Worm (Caenorhabditis elegans) whole organism, L2 larva: Measurements from ENCODE around the gene srh-138.

ENCODE experiments used
- aly-2 ChIP-seq: fragments of 150-350 bp; optimal IDR thresholded peaks from 2 replicates; lab custom pipeline; 2014; ENCODE audit warnings: missing biosample characterization, missing genetic modification characterization
- egl-27 ChIP-seq: sonication (generic microtip); optimal IDR thresholded peaks from 3 replicates; lab custom pipeline; 2017; ENCODE audit warnings: missing biosample characterization, missing genetic modification reagents, missing genetic modification characterization
- elt-3 ChIP-seq: sonication (generic microtip); optimal IDR thresholded peaks from 2 replicates; lab custom pipeline; 2017; ENCODE audit warnings: missing biosample characterization, missing genetic modification characterization
- fos-1 ChIP-seq: fragments of 150-350 bp; optimal IDR thresholded peaks from 2 replicates; lab custom pipeline; 2014; ENCODE audit warnings: missing biosample characterization, missing genetic modification characterization
- mdl-1 ChIP-seq, 2 experiments: fragments of 150-350 bp in 1 of 2; sonication (generic microtip) in 1 of 2; optimal IDR thresholded peaks; 2 replicates each; lab custom pipeline; 2017; ENCODE audit warnings: missing biosample characterization in 2 of 2, missing genetic modification characterization in 2 of 2
- nhr-12 ChIP-seq: fragments of 150-350 bp; optimal IDR thresholded peaks from 2 replicates; lab custom pipeline; 2014; ENCODE audit warnings: missing biosample characterization, missing genetic modification characterization
- nhr-237 ChIP-seq: fragments of 150-350 bp; optimal IDR thresholded peaks from 2 replicates; lab custom pipeline; 2014; ENCODE audit warnings: missing biosample characterization, missing genetic modification characterization
- nhr-77 ChIP-seq: fragments of 150-350 bp; optimal IDR thresholded peaks from 2 replicates; lab custom pipeline; 2014; ENCODE audit warnings: missing biosample characterization, missing genetic modification characterization
- snpc-4 ChIP-seq: fragments of 150-350 bp; optimal IDR thresholded peaks from 2 replicates; lab custom pipeline; 2014; ENCODE audit warnings: missing biosample characterization, missing genetic modification characterization
- unc-39 ChIP-seq: fragments of 150-350 bp; optimal IDR thresholded peaks from 2 replicates; lab custom pipeline; 2014; ENCODE audit warnings: missing biosample characterization, missing genetic modification characterization
- ztf-11 ChIP-seq: sonication (generic microtip); optimal IDR thresholded peaks from 2 replicates; lab custom pipeline; 2017; ENCODE audit warnings: missing biosample characterization, missing genetic modification characterization

DNA sequence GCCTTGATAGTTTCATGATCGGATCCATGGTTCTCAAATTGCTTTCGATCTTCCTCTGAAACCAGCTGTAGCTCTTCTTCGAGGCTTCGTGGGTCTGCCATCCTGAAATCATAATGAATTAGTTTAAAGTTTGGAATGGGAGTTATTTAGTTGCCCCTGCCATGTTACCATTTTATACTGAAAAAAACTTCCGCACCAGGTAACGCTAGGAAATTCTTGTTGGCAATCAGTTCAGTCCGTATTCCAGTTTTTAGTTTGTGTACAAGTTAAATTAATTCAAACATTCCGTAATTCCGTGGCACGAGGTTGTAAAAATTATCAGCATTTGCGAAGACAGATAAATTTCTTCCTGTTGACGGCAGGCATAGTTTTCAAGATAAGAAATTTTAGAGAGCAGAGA is 16.7 kb upstream of the srh-138 start, which contains the start of gene Y32B12A.5:
- TF ChIP-seq fos-1 (tag; lab: Kevin White, UChicago) (no peak), elt-3 (tag; lab: Kevin White, UChicago) (no peak), nhr-12 (no peak), nhr-237 (no peak), egl-27 (no peak), aly-2 (no peak), ztf-11 (tag; lab: Kevin White, UChicago) (no peak), nhr-77 (tag; lab: Kevin White, UChicago) (no peak), snpc-4 (tag; lab: Kevin White, UChicago) (no peak), unc-39 (tag; lab: Kevin White, UChicago) (no peak), mdl-1 (tag; optimal IDR thresholded peaks at IDR 0.05; lab: Kevin White, UChicago) (no peak)
